Fruit fly (Drosophila melanogaster) whole organism, embryonic: Measurements from ENCODE around the gene CG13056.

Experiments
- B-H1 ChIP-seq: fragments of 200-800 bp; sonication (Bioruptor generic); IDR thresholded peaks from 3 replicates; pipeline ENCODE4 v1.3.6; 2022; ENCODE audit warnings: missing biosample characterization, missing genetic modification characterization
- CG11695 ChIP-seq: fragments of 200-800 bp; sonication (Bioruptor generic); IDR thresholded peaks from 3 replicates; pipeline ENCODE4 v1.3.6; 2022; ENCODE audit warnings: missing biosample characterization, missing genetic modification characterization
- CG12071 ChIP-seq: fragments of 200-800 bp; sonication (Bioruptor generic); optimal IDR thresholded peaks from 3 replicates; lab custom pipeline; 2018; ENCODE audit warnings: missing biosample characterization, mild to moderate bottlenecking, missing genetic modification characterization
- CG12942 ChIP-seq: fragments of 200-800 bp; sonication (Bioruptor generic); optimal IDR thresholded peaks from 3 replicates; lab custom pipeline; 2016; ENCODE audit warnings: missing biosample characterization, missing genetic modification characterization
- CG13424 ChIP-seq: fragments of 200-800 bp; sonication (Bioruptor generic); optimal IDR thresholded peaks from 2 replicates; lab custom pipeline; 2019; ENCODE audit warnings: missing biosample characterization, mild to moderate bottlenecking, missing genetic modification characterization, moderate library complexity
- CG14050 ChIP-seq: fragments of 200-800 bp; sonication (Bioruptor generic); IDR thresholded peaks from 3 replicates; pipeline ENCODE4 v1.3.6; 2022; ENCODE audit warnings: missing biosample characterization, missing genetic modification characterization
- CG15514 ChIP-seq: fragments of 200-800 bp; sonication (Bioruptor generic); optimal IDR thresholded peaks from 3 replicates; lab custom pipeline; 2017; ENCODE audit warnings: missing biosample characterization, missing genetic modification characterization, mild to moderate bottlenecking, moderate library complexity, missing genetic modification reagents
- CG16779 ChIP-seq: fragments of 200-800 bp; sonication (Bioruptor generic); IDR thresholded peaks from 2 replicates; pipeline ENCODE4 v1.3.6; 2022; ENCODE audit warnings: missing biosample characterization, missing genetic modification characterization
- CG16813 ChIP-seq: fragments of 200-800 bp; sonication (Bioruptor generic); IDR thresholded peaks from 3 replicates; pipeline ENCODE4 v1.3.6; 2022; ENCODE audit warnings: missing biosample characterization, missing genetic modification characterization; ENCODE audit not compliant: partially characterized antibody
- CG18476 ChIP-seq: fragments of 200-800 bp; sonication (Bioruptor generic); optimal IDR thresholded peaks from 2 replicates; lab custom pipeline; 2016; ENCODE audit warnings: missing biosample characterization, mild to moderate bottlenecking, missing genetic modification characterization
- CG18599 ChIP-seq: fragments of 200-800 bp; sonication (Bioruptor generic); optimal IDR thresholded peaks from 3 replicates; lab custom pipeline; 2017; ENCODE audit warnings: missing biosample characterization, missing genetic modification characterization, mild to moderate bottlenecking, moderate library complexity, missing genetic modification reagents
- CG18619 ChIP-seq: fragments of 200-800 bp; sonication (Bioruptor generic); optimal IDR thresholded peaks from 3 replicates; lab custom pipeline; 2017; ENCODE audit warnings: missing biosample characterization, mild to moderate bottlenecking, missing genetic modification characterization
- CG4707 ChIP-seq: fragments of 200-800 bp; sonication (Bioruptor generic); optimal IDR thresholded peaks from 2 replicates; lab custom pipeline; 2018; ENCODE audit warnings: missing biosample characterization, mild to moderate bottlenecking, missing genetic modification characterization, moderate library complexity
- CG6175 ChIP-seq: fragments of 200-800 bp; sonication (Bioruptor generic); IDR thresholded peaks from 3 replicates; pipeline ENCODE4 v1.3.6; 2022; ENCODE audit warnings: missing biosample characterization, missing genetic modification characterization
- CrebB ChIP-seq: fragments of 200-800 bp; sonication (Bioruptor generic); optimal IDR thresholded peaks from 3 replicates; lab custom pipeline; 2018; ENCODE audit warnings: missing biosample characterization, mild to moderate bottlenecking, missing genetic modification characterization
- E2f2 ChIP-seq: fragments of 200-800 bp; sonication (Bioruptor generic); IDR thresholded peaks from 2 replicates; pipeline ENCODE4 v1.3.6; 2022; ENCODE audit warnings: missing biosample characterization, missing genetic modification characterization
- Hand ChIP-seq: fragments of 200-800 bp; sonication (Bioruptor generic); optimal IDR thresholded peaks from 2 replicates; lab custom pipeline; 2017; ENCODE audit warnings: mild to moderate bottlenecking, missing biosample characterization, missing genetic modification reagents, missing genetic modification characterization
- Jarid2 ChIP-seq: fragments of 200-800 bp; sonication (Bioruptor generic); optimal IDR thresholded peaks from 3 replicates; lab custom pipeline; 2017; ENCODE audit warnings: mild to moderate bottlenecking, missing biosample characterization, missing genetic modification reagents, missing genetic modification characterization
- MTF-1 ChIP-seq: fragments of 200-800 bp; sonication (Bioruptor generic); optimal IDR thresholded peaks from 2 replicates; lab custom pipeline; 2018; ENCODE audit warnings: missing biosample characterization, mild to moderate bottlenecking, missing genetic modification characterization, borderline replicate concordance
- Mrtf ChIP-seq: fragments of 200-800 bp; sonication (Bioruptor generic); IDR thresholded peaks from 3 replicates; pipeline ENCODE4 v1.3.6; 2022; ENCODE audit warnings: missing biosample characterization, missing genetic modification characterization
- Oaz ChIP-seq: fragments of 200-800 bp; sonication (Bioruptor generic); IDR thresholded peaks from 2 replicates; pipeline ENCODE4 v1.3.6; 2022; ENCODE audit warnings: missing biosample characterization, missing genetic modification characterization
- Oli ChIP-seq: fragments of 200-800 bp; sonication (Bioruptor generic); optimal IDR thresholded peaks from 2 replicates; lab custom pipeline; 2018; ENCODE audit warnings: missing biosample characterization, mild to moderate bottlenecking, missing genetic modification characterization, moderate library complexity
- Optix ChIP-seq: fragments of 200-800 bp; sonication (Bioruptor generic); IDR thresholded peaks from 3 replicates; pipeline ENCODE4 v1.3.6; 2022; ENCODE audit warnings: missing biosample characterization, missing genetic modification characterization
- Pdp1 ChIP-seq, 2 experiments: fragments of 200-800 bp; sonication (Bioruptor generic); optimal IDR thresholded peaks; 3 replicates each; lab custom pipeline; 2016; ENCODE audit warnings: missing biosample characterization in 2 of 2, missing genetic modification characterization in 2 of 2, mild to moderate bottlenecking in 1 of 2, moderate library complexity in 1 of 2
- Scr ChIP-seq: fragments of 200-800 bp; sonication (Bioruptor generic); IDR thresholded peaks from 2 replicates; pipeline ENCODE4 v1.3.6; 2022; ENCODE audit warnings: missing biosample characterization, missing genetic modification characterization; ENCODE audit not compliant: partially characterized antibody
- Trl ChIP-seq, 3 experiments: fragments of >200 bp in 2 of 3; fragments of 200-800 bp in 1 of 3; sonication (Bioruptor generic) in 1 of 3; optimal IDR thresholded peaks; 2 replicates in 1 of 3; 3 replicates in 2 of 3; lab custom pipeline; 2016 to 2017; ENCODE audit warnings: missing biosample characterization in 1 of 3, missing genetic modification characterization in 1 of 3
- ap ChIP-seq: fragments of 200-800 bp; sonication (Bioruptor generic); IDR thresholded peaks from 2 replicates; pipeline ENCODE4 v1.3.6; 2022; ENCODE audit warnings: missing biosample characterization, missing genetic modification characterization
- br ChIP-seq: fragments of >200 bp; optimal IDR thresholded peaks from 2 replicates; lab custom pipeline; 2017
- cato ChIP-seq: fragments of 200-800 bp; sonication (Bioruptor generic); optimal IDR thresholded peaks from 2 replicates; lab custom pipeline; 2016; ENCODE audit warnings: missing biosample characterization, missing genetic modification characterization, borderline replicate concordance
- corto ChIP-seq: fragments of 200-800 bp; sonication (Bioruptor generic); optimal IDR thresholded peaks from 2 replicates; lab custom pipeline; 2016; ENCODE audit warnings: missing biosample characterization, mild to moderate bottlenecking, missing genetic modification characterization, moderate library complexity
- da ChIP-seq: fragments of 200-800 bp; sonication (Bioruptor generic); optimal IDR thresholded peaks from 2 replicates; lab custom pipeline; 2016; ENCODE audit warnings: missing biosample characterization, missing genetic modification characterization
- danr ChIP-seq: fragments of 200-800 bp; sonication (Bioruptor generic); IDR thresholded peaks from 2 replicates; pipeline ENCODE4 v1.3.6; 2022; ENCODE audit warnings: missing biosample characterization, missing genetic modification characterization
- dmrt99B ChIP-seq: fragments of 200-800 bp; sonication (Bioruptor generic); optimal IDR thresholded peaks from 2 replicates; lab custom pipeline; 2018; ENCODE audit warnings: missing biosample characterization, mild to moderate bottlenecking, missing genetic modification characterization, moderate library complexity
- fd102C ChIP-seq: fragments of 200-800 bp; sonication (Bioruptor generic); optimal IDR thresholded peaks from 2 replicates; lab custom pipeline; 2018; ENCODE audit warnings: missing biosample characterization, mild to moderate bottlenecking, missing genetic modification characterization, moderate library complexity
- fru ChIP-seq: fragments of >200 bp; optimal IDR thresholded peaks from 2 replicates; lab custom pipeline; 2017
- ftz-f1 ChIP-seq: fragments of 200-800 bp; sonication (Bioruptor generic); optimal IDR thresholded peaks from 2 replicates; lab custom pipeline; 2016; ENCODE audit warnings: missing biosample characterization, missing genetic modification characterization
- gcm ChIP-seq: fragments of 200-800 bp; sonication (Bioruptor generic); optimal IDR thresholded peaks from 2 replicates; lab custom pipeline; 2019; ENCODE audit warnings: missing biosample characterization, mild to moderate bottlenecking, missing genetic modification characterization, moderate library complexity
- jumu ChIP-seq: fragments of 200-800 bp; sonication (Bioruptor generic); optimal IDR thresholded peaks from 3 replicates; lab custom pipeline; 2016; ENCODE audit warnings: missing biosample characterization, missing genetic modification characterization
- lab ChIP-seq: fragments of 200-800 bp; sonication (Bioruptor generic); optimal IDR thresholded peaks from 3 replicates; lab custom pipeline; 2017; ENCODE audit warnings: missing biosample characterization, missing genetic modification characterization, mild to moderate bottlenecking, moderate library complexity, missing genetic modification reagents
- lbe ChIP-seq: fragments of 200-800 bp; sonication (Bioruptor generic); optimal IDR thresholded peaks from 2 replicates; lab custom pipeline; 2016; ENCODE audit warnings: missing biosample characterization, mild to moderate bottlenecking, missing genetic modification characterization
- pfk ChIP-seq: fragments of 200-800 bp; sonication (Bioruptor generic); optimal IDR thresholded peaks from 2 replicates; lab custom pipeline; 2018; ENCODE audit warnings: missing biosample characterization, mild to moderate bottlenecking, missing genetic modification characterization, moderate library complexity
- phol ChIP-seq: fragments of 200-800 bp; sonication (Bioruptor generic); optimal IDR thresholded peaks from 3 replicates; lab custom pipeline; 2018; ENCODE audit warnings: missing biosample characterization, mild to moderate bottlenecking, missing genetic modification characterization, moderate library complexity
- pita ChIP-seq: fragments of 200-800 bp; sonication (Bioruptor generic); optimal IDR thresholded peaks from 2 replicates; lab custom pipeline; 2017; ENCODE audit warnings: missing biosample characterization, mild to moderate bottlenecking, missing genetic modification characterization
- schlank ChIP-seq: fragments of 200-800 bp; sonication (Bioruptor generic); optimal IDR thresholded peaks from 2 replicates; lab custom pipeline; 2018; ENCODE audit warnings: missing biosample characterization, mild to moderate bottlenecking, missing genetic modification characterization
- sens ChIP-seq: fragments of 200-800 bp; sonication (Bioruptor generic); peaks from one replicate; lab custom pipeline; 2016; ENCODE audit warnings: missing biosample characterization, missing genetic modification characterization
- so ChIP-seq: fragments of 200-800 bp; sonication (Bioruptor generic); IDR thresholded peaks from 3 replicates; pipeline ENCODE4 v1.3.6; 2022; ENCODE audit warnings: missing biosample characterization, missing genetic modification characterization
- sob ChIP-seq: fragments of 200-800 bp; sonication (Bioruptor generic); IDR thresholded peaks from 2 replicates; pipeline ENCODE4 v1.3.6; 2022; ENCODE audit warnings: missing biosample characterization, missing genetic modification characterization
- stc ChIP-seq: fragments of 200-800 bp; sonication (Bioruptor generic); IDR thresholded peaks from 2 replicates; pipeline ENCODE4 v1.3.6; 2022; ENCODE audit warnings: missing biosample characterization, missing genetic modification characterization
- trem ChIP-seq: fragments of 200-800 bp; optimal IDR thresholded peaks from 3 replicates; lab custom pipeline; 2019; ENCODE audit warnings: missing biosample characterization, mild to moderate bottlenecking, missing genetic modification characterization, moderate library complexity
- tx ChIP-seq: fragments of 200-800 bp; sonication (Bioruptor generic); optimal IDR thresholded peaks from 2 replicates; lab custom pipeline; 2016; ENCODE audit warnings: missing biosample characterization, missing genetic modification characterization
- wor ChIP-seq: fragments of 200-800 bp; sonication (Bioruptor generic); IDR thresholded peaks from 2 replicates; pipeline ENCODE4 v1.3.6; 2022; ENCODE audit warnings: missing biosample characterization, missing genetic modification characterization
- yki ChIP-seq: fragments of >200 bp; optimal IDR thresholded peaks from 3 replicates; lab custom pipeline; 2018

The CG13056 gene

DNA sequence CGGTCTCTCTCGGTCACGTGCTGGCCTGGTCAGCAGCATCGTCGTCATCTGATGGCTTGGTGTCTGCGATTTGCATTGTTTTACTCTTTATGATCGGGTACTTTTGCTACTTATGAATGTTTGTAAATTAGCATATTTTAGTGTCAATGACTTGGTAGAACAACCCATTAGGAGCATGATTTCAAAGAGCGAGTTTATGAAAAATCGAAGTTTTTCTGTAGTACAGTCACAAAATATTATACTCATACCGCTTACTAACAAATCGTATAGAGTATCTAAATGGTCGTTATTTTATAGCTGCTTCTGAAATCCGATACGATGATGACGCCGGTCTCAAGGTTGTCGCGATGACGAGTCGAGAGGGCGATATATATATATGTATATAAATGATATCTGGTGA lies 46.9 kb upstream of the CG13056 start (continued):
- no peak for TF ChIP-seq CG16779
- TF ChIP-seq sob (GFP tag; lab: Robert Waterston, UW) = no peak
- TF ChIP-seq da (GFP tag; lab: Kevin White, UChicago) = no peak
- no peak for TF ChIP-seq CG12942 (GFP tag; lab: Kevin White, UChicago)
- no peak for TF ChIP-seq Mrtf (GFP tag; lab: Robert Waterston, UW)
- no peak for TF ChIP-seq pfk (GFP tag; lab: Kevin White, UChicago)
- TF ChIP-seq trem = no peak
- TF ChIP-seq CG16813 (GFP tag; lab: Robert Waterston, UW) = no peak
- TF ChIP-seq ap (GFP tag; lab: Robert Waterston, UW) = no peak
- TF ChIP-seq dmrt99B (tag; lab: Kevin White, UChicago) = peak; percentile 67
- TF ChIP-seq lab (GFP tag; lab: Kevin White, UChicago) = no peak
- peak; percentile 74 for TF ChIP-seq sens (GFP tag; lab: Kevin White, UChicago)
- no peak for TF ChIP-seq ftz-f1 (GFP tag; lab: Kevin White, UChicago)
- no peak for TF ChIP-seq CG15514 (GFP tag; lab: Kevin White, UChicago)
- no peak for TF ChIP-seq Optix (GFP tag; lab: Robert Waterston, UW)
- peak; percentile 44 for TF ChIP-seq Oli (tag; lab: Kevin White, UChicago)
- no peak for TF ChIP-seq tx (GFP tag; lab: Kevin White, UChicago)
- 0 out of 3 replicates have a peak, but pooled peaks have one; percentile 17 for TF ChIP-seq CG14050 (GFP tag; lab: Robert Waterston, UW)
- no peak for TF ChIP-seq CG11695 (GFP tag; lab: Robert Waterston, UW)
- TF ChIP-seq lbe (GFP tag; lab: Kevin White, UChicago) = no peak
- TF ChIP-seq gcm (GFP tag; lab: Kevin White, UChicago) = peak; percentile 9
- TF ChIP-seq Trl (optimal IDR thresholded peaks at IDR 0.05; lab: Kevin White, UChicago) = no peak
- TF ChIP-seq Trl (GFP tag; optimal IDR thresholded peaks at IDR 0.05; lab: Kevin White, UChicago) = no peak
- TF ChIP-seq Jarid2 (GFP tag; lab: Kevin White, UChicago) = no peak
- TF ChIP-seq Hand = no peak
- peak; percentile 45; the same call in 1 of the 3 replicates for TF ChIP-seq so
- peak; percentile 28 for TF ChIP-seq phol
- no peak for TF ChIP-seq Oaz (GFP tag; lab: Robert Waterston, UW)
- TF ChIP-seq CrebB (tag; lab: Kevin White, UChicago) = no peak
- no peak for TF ChIP-seq CG18476 (GFP tag; lab: Kevin White, UChicago)
- no peak for TF ChIP-seq corto (GFP tag; lab: Kevin White, UChicago)
- TF ChIP-seq E2f2 (GFP tag; lab: Robert Waterston, UW) = 0 out of 2 replicates have a peak, but pooled peaks have one; percentile 27
- TF ChIP-seq CG6175 (GFP tag; lab: Robert Waterston, UW) = no peak
- no peak for TF ChIP-seq fru (lab: Kevin White, UChicago)
- peak; percentile 31 for TF ChIP-seq CG12071 (GFP tag; lab: Kevin White, UChicago)
- TF ChIP-seq stc = no peak
- no peak for TF ChIP-seq Pdp1 (GFP tag; optimal IDR thresholded peaks at IDR 0.05; lab: Kevin White, UChicago)
- peak; percentile 3 for TF ChIP-seq jumu (GFP tag; lab: Kevin White, UChicago)
- TF ChIP-seq pita = no peak
- no peak for TF ChIP-seq cato (GFP tag; lab: Kevin White, UChicago)
- TF ChIP-seq CG4707 (GFP tag; lab: Kevin White, UChicago) = no peak
- TF ChIP-seq yki = no peak
- no peak for TF ChIP-seq fd102C (GFP tag; lab: Kevin White, UChicago)
- no peak for TF ChIP-seq br
- no peak for TF ChIP-seq Scr (GFP tag; lab: Robert Waterston, UW)
- no peak for TF ChIP-seq schlank (tag; lab: Kevin White, UChicago)
- no peak for TF ChIP-seq MTF-1 (GFP tag; lab: Kevin White, UChicago)
- TF ChIP-seq CG13424 = peak; percentile 54
- TF ChIP-seq danr (GFP tag; lab: Robert Waterston, UW) = no peak
- no peak for TF ChIP-seq CG18619
- TF ChIP-seq B-H1 (GFP tag; lab: Robert Waterston, UW) = no peak
- no peak for TF ChIP-seq wor (GFP tag; lab: Robert Waterston, UW)
- no peak for TF ChIP-seq CG18599 (GFP tag; lab: Kevin White, UChicago)
